Worm (Caenorhabditis elegans) whole organism, L3 larva: ENCODE data around the gene str-57.

Source experiments
- R02D3.7 ChIP-seq: fragments of 150-350 bp; optimal IDR thresholded peaks from 2 replicates; lab custom pipeline; 2014; ENCODE audit warnings: missing biosample characterization, missing genetic modification characterization
- ZK546.5 ChIP-seq: sonication (generic microtip); optimal IDR thresholded peaks from 2 replicates; lab custom pipeline; 2017; ENCODE audit warnings: missing biosample characterization, missing genetic modification characterization
- aly-2 ChIP-seq: fragments of 150-350 bp; optimal IDR thresholded peaks from 2 replicates; lab custom pipeline; 2014; ENCODE audit warnings: missing biosample characterization, missing genetic modification characterization
- ceh-16 ChIP-seq: sonication (generic microtip); optimal IDR thresholded peaks from 2 replicates; lab custom pipeline; 2017; ENCODE audit warnings: missing biosample characterization, missing genetic modification characterization
- ceh-28 ChIP-seq: fragments of 150-350 bp; optimal IDR thresholded peaks from 2 replicates; lab custom pipeline; 2014; ENCODE audit warnings: missing biosample characterization, missing genetic modification reagents, missing genetic modification characterization
- ceh-82 ChIP-seq: fragments of 150-350 bp; optimal IDR thresholded peaks from 2 replicates; lab custom pipeline; 2014; ENCODE audit warnings: missing biosample characterization, missing genetic modification characterization
- ceh-9 ChIP-seq: sonication (generic microtip); optimal IDR thresholded peaks from 2 replicates; lab custom pipeline; 2018; ENCODE audit warnings: missing biosample characterization, missing genetic modification characterization
- egl-27 ChIP-seq: sonication (generic microtip); optimal IDR thresholded peaks from 4 replicates; lab custom pipeline; 2017; ENCODE audit warnings: missing biosample characterization, missing genetic modification reagents, missing genetic modification characterization
- egl-5 ChIP-seq: fragments of 150-350 bp; optimal IDR thresholded peaks from 2 replicates; lab custom pipeline; 2017; ENCODE audit warnings: missing biosample characterization, missing genetic modification reagents, missing genetic modification characterization, inconsistent platforms
- elt-2 ChIP-seq: sonication (generic microtip); optimal IDR thresholded peaks from 2 replicates; lab custom pipeline; 2016; ENCODE audit warnings: missing genetic modification reagents, mild to moderate bottlenecking, missing genetic modification characterization, missing compliant biosample characterization
- elt-3 ChIP-seq, 3 experiments: fragments of 150-350 bp in 1 of 3; sonication (generic microtip) in 2 of 3; optimal IDR thresholded peaks; 2 replicates in 2 of 3; 4 replicates in 1 of 3; lab custom pipeline; 2014 to 2017; ENCODE audit warnings: missing biosample characterization in 3 of 3, missing genetic modification characterization in 3 of 3
- eor-1 ChIP-seq, 2 experiments: fragments of 150-350 bp; optimal IDR thresholded peaks; 2 replicates each; lab custom pipeline; 2014 to 2018; ENCODE audit warnings: missing biosample characterization in 2 of 2, missing genetic modification characterization in 2 of 2
- fkh-10 ChIP-seq: sonication (generic microtip); optimal IDR thresholded peaks from 2 replicates; lab custom pipeline; 2017; ENCODE audit warnings: missing biosample characterization, missing genetic modification reagents, missing genetic modification characterization
- fos-1 ChIP-seq: fragments of 150-350 bp; optimal IDR thresholded peaks from 2 replicates; lab custom pipeline; 2014; ENCODE audit warnings: missing biosample characterization, missing genetic modification characterization
- hmg-11 ChIP-seq: sonication (generic microtip); optimal IDR thresholded peaks from 2 replicates; lab custom pipeline; 2016; ENCODE audit warnings: missing genetic modification characterization, missing compliant biosample characterization
- jun-1 ChIP-seq: fragments of 150-350 bp; optimal IDR thresholded peaks from 2 replicates; lab custom pipeline; 2014; ENCODE audit warnings: missing biosample characterization, missing genetic modification reagents, missing genetic modification characterization
- lin-15B ChIP-seq: fragments of 150-350 bp; optimal IDR thresholded peaks from 2 replicates; lab custom pipeline; 2014; ENCODE audit warnings: missing biosample characterization, missing genetic modification characterization
- lin-39 ChIP-seq: fragments of 150-350 bp; optimal IDR thresholded peaks from 2 replicates; lab custom pipeline; 2018; ENCODE audit warnings: missing biosample characterization, missing genetic modification reagents, missing genetic modification characterization
- nfya-1 ChIP-seq: sonication (generic microtip); optimal IDR thresholded peaks from 2 replicates; lab custom pipeline; 2017; ENCODE audit warnings: missing genetic modification characterization, mild to moderate bottlenecking, missing compliant biosample characterization, antibody characterized with exemption, moderate library complexity; ENCODE audit not compliant: insufficient read depth
- nhr-11 ChIP-seq: fragments of 150-350 bp; optimal IDR thresholded peaks from 2 replicates; lab custom pipeline; 2014; ENCODE audit warnings: missing biosample characterization, missing genetic modification characterization
- nhr-12 ChIP-seq: fragments of 150-350 bp; optimal IDR thresholded peaks from 2 replicates; lab custom pipeline; 2014; ENCODE audit warnings: missing biosample characterization, missing genetic modification characterization
- nhr-237 ChIP-seq: fragments of 150-350 bp; optimal IDR thresholded peaks from 2 replicates; lab custom pipeline; 2014; ENCODE audit warnings: missing biosample characterization, missing genetic modification characterization
- nhr-25 ChIP-seq: sonication (generic microtip); optimal IDR thresholded peaks from 2 replicates; lab custom pipeline; 2017; ENCODE audit warnings: missing biosample characterization, missing genetic modification characterization
- nhr-43 ChIP-seq: sonication (generic microtip); optimal IDR thresholded peaks from 2 replicates; lab custom pipeline; 2016; ENCODE audit warnings: mild to moderate bottlenecking, missing genetic modification characterization, missing compliant biosample characterization; ENCODE audit not compliant: poor library complexity, severe bottlenecking
- nhr-67 ChIP-seq: fragments of 150-350 bp; optimal IDR thresholded peaks from 2 replicates; lab custom pipeline; 2014; ENCODE audit warnings: missing biosample characterization, missing genetic modification characterization
- nhr-76 ChIP-seq: fragments of 150-350 bp; sonication (generic microtip); optimal IDR thresholded peaks from 5 replicates; lab custom pipeline; 2014; ENCODE audit warnings: missing biosample characterization, missing genetic modification characterization
- nhr-77 ChIP-seq: fragments of 150-350 bp; optimal IDR thresholded peaks from 2 replicates; lab custom pipeline; 2014; ENCODE audit warnings: missing biosample characterization, missing genetic modification characterization
- pqm-1 ChIP-seq: fragments of 150-350 bp; optimal IDR thresholded peaks from 2 replicates; lab custom pipeline; 2017; ENCODE audit warnings: missing biosample characterization, missing genetic modification characterization, inconsistent platforms
- skn-1 ChIP-seq: fragments of 150-350 bp; optimal IDR thresholded peaks from 2 replicates; lab custom pipeline; 2014; ENCODE audit warnings: missing biosample characterization, missing genetic modification characterization
- unc-39 ChIP-seq: sonication (generic microtip); optimal IDR thresholded peaks from 4 replicates; lab custom pipeline; 2017; ENCODE audit warnings: missing biosample characterization, missing genetic modification characterization
- zag-1 ChIP-seq: fragments of 150-350 bp; optimal IDR thresholded peaks from 2 replicates; lab custom pipeline; 2014; ENCODE audit warnings: missing biosample characterization, missing genetic modification characterization
- ztf-11 ChIP-seq: fragments of 150-350 bp; optimal IDR thresholded peaks from 2 replicates; lab custom pipeline; 2014; ENCODE audit warnings: missing biosample characterization, missing genetic modification characterization
- ztf-4 ChIP-seq: fragments of 150-350 bp; optimal IDR thresholded peaks from 2 replicates; lab custom pipeline; 2014; ENCODE audit warnings: missing biosample characterization, missing genetic modification characterization

str-57 gene

ce11 chrV:15862599-15862998 is 7.9 kb upstream of the str-57 start, which contains the start of gene srz-12:
srz-12 (minus strand) TSS chrV:15862699.
- TF ChIP-seq fos-1 (tag; lab: Kevin White, UChicago) (no peak), nhr-11 (tag; lab: Kevin White, UChicago) (no peak), ceh-9 (tag; lab: Kevin White, UChicago) (no peak)

ce11 chrV:15863042-15863441 is 7.4 kb upstream of the str-57 start, which contains the start of gene srh-299:
srh-299 (plus strand) TSS chrV:15863342.
- TF ChIP-seq elt-2 (tag; lab: Kevin White, UChicago) (no peak), skn-1 (tag; lab: Kevin White, UChicago) (no peak), R02D3.7 (tag; lab: Kevin White, UChicago) (no peak), nhr-43 (tag; lab: Kevin White, UChicago) (no peak), jun-1 (tag; lab: Kevin White, UChicago) (no peak), hmg-11 (tag; lab: Kevin White, UChicago) (no peak), nhr-25 (tag; lab: Kevin White, UChicago) (no peak), ceh-16 (tag; lab: Kevin White, UChicago) (no peak), nhr-237 (tag; lab: Kevin White, UChicago) (no peak), ZK546.5 (tag; lab: Kevin White, UChicago) (no peak), nhr-77 (tag; lab: Kevin White, UChicago) (no peak), fkh-10 (GFP tag; lab: Kevin White, UChicago) (no peak), nfya-1 (tag; lab: Kevin White, UChicago) (no peak), ceh-82 (tag; lab: Kevin White, UChicago) (no peak), lin-39 (tag; lab: Kevin White, UChicago) (no peak), elt-3 (tag; optimal IDR thresholded peaks at IDR 0.05; lab: Kevin White, UChicago) (no peak), ztf-4 (tag; lab: Kevin White, UChicago) (no peak), nhr-11 (tag; lab: Kevin White, UChicago) (no peak)

ce11 chrV:15865839-15866238 is 4.6 kb upstream of the str-57 start, which contains the start of gene srh-293:
srh-293 (plus strand) TSS chrV:15866139.
- TF ChIP-seq aly-2 (tag; lab: Kevin White, UChicago) (no peak), fos-1 (tag; lab: Kevin White, UChicago) (no peak), ceh-28 (no peak), nhr-11 (tag; lab: Kevin White, UChicago) (no peak), elt-3 (tag; optimal IDR thresholded peaks at IDR 0.05; lab: Kevin White, UChicago) (no peak), nhr-76 (tag; lab: Kevin White, UChicago) (no peak), skn-1 (tag; lab: Kevin White, UChicago) (no peak), unc-39 (tag; lab: Kevin White, UChicago) (no peak), zag-1 (tag; lab: Kevin White, UChicago) (no peak), nhr-67 (tag; lab: Kevin White, UChicago) (no peak), elt-2 (tag; lab: Kevin White, UChicago) (no peak), nhr-12 (no peak), nhr-237 (tag; lab: Kevin White, UChicago) (no peak), R02D3.7 (tag; lab: Kevin White, UChicago) (no peak), egl-27 (tag; lab: Kevin White, UChicago) (no peak), ZK546.5 (tag; lab: Kevin White, UChicago) (no peak), lin-15B (no peak), eor-1 (tag; optimal IDR thresholded peaks at IDR 0.05; lab: Kevin White, UChicago) (no peak), ztf-11 (tag; lab: Kevin White, UChicago) (no peak)

ce11 chrV:15867373-15867772 is 3.1 kb upstream of the str-57 start, which contains the start of gene fbxa-197:
fbxa-197 (plus strand) TSS chrV:15867673.
- TF ChIP-seq ceh-9 (tag; lab: Kevin White, UChicago) (no peak), eor-1 (tag; optimal IDR thresholded peaks at IDR 0.05; lab: Kevin White, UChicago) (no peak), hmg-11 (tag; lab: Kevin White, UChicago) (no peak)

- TF ChIP-seq egl-5 (no peak), pqm-1 (tag; lab: Kevin White, UChicago) (no peak), ZK546.5 (tag; lab: Kevin White, UChicago) (no peak), hmg-11 (tag; lab: Kevin White, UChicago) (no peak)
Observed at ce11 chrV:15872273-15872672, 1.8 kb downstream of the str-57 start, which contains the start of gene str-56. str-56 (plus strand) TSS chrV:15872573.
